Worm (Caenorhabditis elegans) whole organism, L2 larva: ENCODE results near the gene T05A10.6.

Source experiments
- C34F6.9 ChIP-seq: fragments of 150-350 bp; optimal IDR thresholded peaks from 2 replicates; lab custom pipeline; 2014; ENCODE audit warnings: missing biosample characterization, missing genetic modification characterization
- F13H6.1 ChIP-seq: sonication (generic microtip); optimal IDR thresholded peaks from 2 replicates; lab custom pipeline; 2016; ENCODE audit warnings: missing genetic modification characterization, missing compliant biosample characterization
- R02D3.7 ChIP-seq: fragments of 150-350 bp; optimal IDR thresholded peaks from 2 replicates; lab custom pipeline; 2014; ENCODE audit warnings: missing biosample characterization, missing genetic modification characterization
- Y55F3AM.14 ChIP-seq: fragments of 200-800 bp; sonication (Bioruptor generic); optimal IDR thresholded peaks from 2 replicates; lab custom pipeline; 2018; ENCODE audit warnings: mild to moderate bottlenecking, missing genetic modification characterization, missing compliant biosample characterization
- alr-1 ChIP-seq: fragments of 150-350 bp; optimal IDR thresholded peaks from 2 replicates; lab custom pipeline; 2014; ENCODE audit warnings: missing biosample characterization, missing genetic modification characterization
- aly-2 ChIP-seq: fragments of 150-350 bp; optimal IDR thresholded peaks from 2 replicates; lab custom pipeline; 2014; ENCODE audit warnings: missing biosample characterization, missing genetic modification characterization
- ama-1 ChIP-seq: fragments of 150-350 bp; optimal IDR thresholded peaks from 2 replicates; lab custom pipeline; 2018; ENCODE audit warnings: inconsistent platforms
- blmp-1 ChIP-seq: sonication (generic microtip); optimal IDR thresholded peaks from 2 replicates; lab custom pipeline; 2017; ENCODE audit warnings: missing genetic modification characterization, mild to moderate bottlenecking, missing compliant biosample characterization, antibody characterized with exemption, moderate library complexity; ENCODE audit not compliant: insufficient read depth
- ceh-16 ChIP-seq: fragments of 150-350 bp; optimal IDR thresholded peaks from 2 replicates; lab custom pipeline; 2014; ENCODE audit warnings: missing biosample characterization, missing genetic modification characterization
- ceh-82 ChIP-seq: fragments of 150-350 bp; optimal IDR thresholded peaks from 2 replicates; lab custom pipeline; 2014; ENCODE audit warnings: missing biosample characterization, missing genetic modification characterization
- crh-2 ChIP-seq: sonication (generic microtip); optimal IDR thresholded peaks from 2 replicates; lab custom pipeline; 2017; ENCODE audit warnings: missing biosample characterization, missing genetic modification characterization
- dmd-4 ChIP-seq: sonication (generic microtip); optimal IDR thresholded peaks from 2 replicates; lab custom pipeline; 2017; ENCODE audit warnings: missing biosample characterization, missing genetic modification characterization
- egl-27 ChIP-seq: sonication (generic microtip); optimal IDR thresholded peaks from 3 replicates; lab custom pipeline; 2017; ENCODE audit warnings: missing biosample characterization, missing genetic modification reagents, missing genetic modification characterization
- elt-1 ChIP-seq: fragments of 150-350 bp; optimal IDR thresholded peaks from 2 replicates; lab custom pipeline; 2014; ENCODE audit warnings: missing biosample characterization, missing genetic modification characterization
- elt-3 ChIP-seq: sonication (generic microtip); optimal IDR thresholded peaks from 2 replicates; lab custom pipeline; 2017; ENCODE audit warnings: missing biosample characterization, missing genetic modification characterization
- gmeb-1 ChIP-seq: fragments of 150-350 bp; optimal IDR thresholded peaks from 2 replicates; lab custom pipeline; 2014; ENCODE audit warnings: missing biosample characterization, missing genetic modification characterization
- lin-11 ChIP-seq: fragments of 150-350 bp; sonication (generic microtip); optimal IDR thresholded peaks from 2 replicates; lab custom pipeline; 2014; ENCODE audit warnings: missing biosample characterization, missing genetic modification characterization, inconsistent platforms, mixed read lengths
- lin-13 ChIP-seq: fragments of 150-350 bp; optimal IDR thresholded peaks from 2 replicates; lab custom pipeline; 2014; ENCODE audit warnings: missing biosample characterization, missing genetic modification reagents, missing genetic modification characterization
- lin-39 ChIP-seq: fragments of 150-350 bp; optimal IDR thresholded peaks from 2 replicates; lab custom pipeline; 2014; ENCODE audit warnings: missing biosample characterization, missing genetic modification reagents, missing genetic modification characterization
- mab-5 ChIP-seq: fragments of 150-350 bp; optimal IDR thresholded peaks from 2 replicates; lab custom pipeline; 2014; ENCODE audit warnings: missing biosample characterization, missing genetic modification characterization
- nhr-12 ChIP-seq: fragments of 150-350 bp; optimal IDR thresholded peaks from 2 replicates; lab custom pipeline; 2014; ENCODE audit warnings: missing biosample characterization, missing genetic modification characterization
- nhr-129 ChIP-seq: fragments of 150-350 bp; optimal IDR thresholded peaks from 2 replicates; lab custom pipeline; 2014; ENCODE audit warnings: missing biosample characterization, missing genetic modification characterization
- nhr-21 ChIP-seq: fragments of 150-350 bp; optimal IDR thresholded peaks from 2 replicates; lab custom pipeline; 2014; ENCODE audit warnings: missing biosample characterization, missing genetic modification characterization
- nhr-23 ChIP-seq: fragments of 150-350 bp; optimal IDR thresholded peaks from 2 replicates; lab custom pipeline; 2014; ENCODE audit warnings: missing biosample characterization, missing genetic modification reagents, missing genetic modification characterization
- nhr-237 ChIP-seq: fragments of 150-350 bp; optimal IDR thresholded peaks from 2 replicates; lab custom pipeline; 2014; ENCODE audit warnings: missing biosample characterization, missing genetic modification characterization
- nhr-25 ChIP-seq: fragments of 150-350 bp; sonication (generic microtip); optimal IDR thresholded peaks from 3 replicates; lab custom pipeline; 2014; ENCODE audit warnings: missing biosample characterization, missing genetic modification characterization
- nhr-6 ChIP-seq: fragments of 150-350 bp; optimal IDR thresholded peaks from 2 replicates; lab custom pipeline; 2014; ENCODE audit warnings: missing biosample characterization, missing genetic modification characterization
- nhr-77 ChIP-seq: fragments of 150-350 bp; optimal IDR thresholded peaks from 2 replicates; lab custom pipeline; 2014; ENCODE audit warnings: missing biosample characterization, missing genetic modification characterization
- peb-1 ChIP-seq: fragments of 150-350 bp; optimal IDR thresholded peaks from 2 replicates; lab custom pipeline; 2014; ENCODE audit warnings: missing biosample characterization, missing genetic modification characterization
- sem-4 ChIP-seq: fragments of 150-350 bp; optimal IDR thresholded peaks from 2 replicates; lab custom pipeline; 2014; ENCODE audit warnings: missing biosample characterization, missing genetic modification reagents, missing genetic modification characterization
- skn-1 ChIP-seq: sonication (generic microtip); optimal IDR thresholded peaks from 2 replicates; lab custom pipeline; 2017; ENCODE audit warnings: missing biosample characterization, missing genetic modification characterization
- sma-3 ChIP-seq: sonication (generic microtip); optimal IDR thresholded peaks from 2 replicates; lab custom pipeline; 2016; ENCODE audit warnings: missing genetic modification reagents, missing genetic modification characterization, missing compliant biosample characterization
- sma-9 ChIP-seq, 2 experiments: fragments of 150-350 bp in 1 of 2; sonication (generic microtip) in 1 of 2; optimal IDR thresholded peaks; 2 replicates each; lab custom pipeline; 2014 to 2016; ENCODE audit warnings: missing genetic modification characterization in 2 of 2, mild to moderate bottlenecking in 1 of 2, missing biosample characterization in 1 of 2, missing compliant biosample characterization in 1 of 2, missing genetic modification reagents in 1 of 2, moderate library complexity in 1 of 2
- snpc-4 ChIP-seq: fragments of 150-350 bp; optimal IDR thresholded peaks from 2 replicates; lab custom pipeline; 2014; ENCODE audit warnings: missing biosample characterization, missing genetic modification characterization
- unc-39 ChIP-seq: fragments of 150-350 bp; optimal IDR thresholded peaks from 2 replicates; lab custom pipeline; 2014; ENCODE audit warnings: missing biosample characterization, missing genetic modification characterization
- unc-55 ChIP-seq: fragments of 150-350 bp; sonication (generic microtip); optimal IDR thresholded peaks from 3 replicates; lab custom pipeline; 2014; ENCODE audit warnings: missing biosample characterization, missing genetic modification reagents, missing genetic modification characterization
- zag-1 ChIP-seq: fragments of 150-350 bp; optimal IDR thresholded peaks from 2 replicates; lab custom pipeline; 2014; ENCODE audit warnings: missing biosample characterization, missing genetic modification characterization
- ztf-11 ChIP-seq: sonication (generic microtip); optimal IDR thresholded peaks from 2 replicates; lab custom pipeline; 2017; ENCODE audit warnings: missing biosample characterization, missing genetic modification characterization
- ztf-4 ChIP-seq: fragments of 150-350 bp; optimal IDR thresholded peaks from 2 replicates; lab custom pipeline; 2014; ENCODE audit warnings: missing biosample characterization, missing genetic modification characterization

The T05A10.6 gene

ce11 chrX:10770988-10771496 lies 23.5 kb downstream of the T05A10.6 start (continued):
- TF ChIP-seq skn-1 (tag; lab: Kevin White, UChicago): no peak
- no peak for TF ChIP-seq peb-1 (tag; lab: Kevin White, UChicago)
- no peak for TF ChIP-seq unc-39
- TF ChIP-seq mab-5: peak; percentile 87

DNA sequence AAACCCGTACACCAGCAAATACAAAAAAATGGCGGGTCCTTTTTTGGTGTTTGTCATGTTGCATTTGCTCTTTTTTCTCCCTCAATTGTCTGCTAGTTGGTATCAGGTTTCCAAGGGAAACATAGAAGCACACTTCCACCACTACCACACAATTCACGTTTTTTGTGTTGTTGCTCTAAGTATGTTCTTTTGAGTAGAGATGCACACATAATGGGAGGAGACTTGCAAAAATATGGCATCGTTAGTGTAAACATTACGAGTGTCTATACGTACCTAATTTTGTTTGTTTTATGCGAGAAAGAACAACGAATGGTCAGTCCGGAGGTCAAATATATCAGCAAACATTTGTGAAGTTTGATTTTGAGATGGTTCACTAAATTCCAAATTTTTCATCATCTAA lies 24.6 kb downstream of the T05A10.6 start:
- TF ChIP-seq nhr-21 (no peak), unc-55 (no peak), peb-1 (tag; lab: Kevin White, UChicago) (no peak), F13H6.1 (peak; percentile 20), sma-9 (GFP tag; optimal IDR thresholded peaks at IDR 0.05; lab: Kevin White, UChicago) (peak; percentile 54), sma-9 (tag; optimal IDR thresholded peaks at IDR 0.05; lab: Kevin White, UChicago) (no peak), R02D3.7 (tag; lab: Kevin White, UChicago) (no peak)

DNA sequence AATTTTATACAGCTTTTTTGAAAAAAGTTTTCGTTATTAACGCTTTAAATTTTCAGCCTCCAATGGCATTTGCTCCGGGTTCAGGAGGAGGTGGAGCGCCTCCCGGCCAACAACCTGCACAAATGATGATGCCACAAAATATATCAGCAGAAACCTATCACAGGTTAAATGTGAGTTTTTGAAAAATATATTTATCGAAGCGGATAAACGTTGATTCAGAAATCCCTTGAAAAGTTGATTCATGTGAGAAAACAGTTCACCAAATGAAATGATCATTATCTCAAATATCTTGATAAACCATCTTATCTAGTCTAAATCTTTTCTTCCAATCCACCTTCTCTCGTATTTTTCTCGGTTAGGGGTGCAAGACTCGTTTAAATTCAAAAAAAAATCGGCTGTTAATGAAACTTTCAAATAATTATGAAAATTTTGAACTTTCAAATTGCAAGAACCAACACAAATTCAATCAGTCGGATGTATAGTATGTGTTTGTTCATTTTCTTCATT lies 25.3 kb downstream of the T05A10.6 start, which contains the start of gene sma-9:
Gene sma-9 (plus strand): TSS at position 51 of the 507 bp plus-strand sequence.
- peak; percentile 84 for TF ChIP-seq elt-1 (tag; lab: Kevin White, UChicago)
- TF ChIP-seq elt-3 (tag; lab: Kevin White, UChicago): no peak
- no peak for TF ChIP-seq lin-11 (tag; lab: Kevin White, UChicago)
- peak; percentile 91 for TF ChIP-seq sma-9 (GFP tag; optimal IDR thresholded peaks at IDR 0.05; lab: Kevin White, UChicago)
- no peak for TF ChIP-seq sma-9 (tag; optimal IDR thresholded peaks at IDR 0.05; lab: Kevin White, UChicago)
- TF ChIP-seq nhr-23 (tag; lab: Kevin White, UChicago): peak; percentile 75
- no peak for TF ChIP-seq sma-3 (GFP tag; lab: Kevin White, UChicago)
- peak; percentile 69 for TF ChIP-seq nhr-25 (tag; lab: Kevin White, UChicago)
- TF ChIP-seq blmp-1 (tag; lab: Kevin White, UChicago): no peak
- TF ChIP-seq ceh-16 (tag; lab: Kevin White, UChicago): peak; percentile 45
- no peak for TF ChIP-seq ceh-82

DNA sequence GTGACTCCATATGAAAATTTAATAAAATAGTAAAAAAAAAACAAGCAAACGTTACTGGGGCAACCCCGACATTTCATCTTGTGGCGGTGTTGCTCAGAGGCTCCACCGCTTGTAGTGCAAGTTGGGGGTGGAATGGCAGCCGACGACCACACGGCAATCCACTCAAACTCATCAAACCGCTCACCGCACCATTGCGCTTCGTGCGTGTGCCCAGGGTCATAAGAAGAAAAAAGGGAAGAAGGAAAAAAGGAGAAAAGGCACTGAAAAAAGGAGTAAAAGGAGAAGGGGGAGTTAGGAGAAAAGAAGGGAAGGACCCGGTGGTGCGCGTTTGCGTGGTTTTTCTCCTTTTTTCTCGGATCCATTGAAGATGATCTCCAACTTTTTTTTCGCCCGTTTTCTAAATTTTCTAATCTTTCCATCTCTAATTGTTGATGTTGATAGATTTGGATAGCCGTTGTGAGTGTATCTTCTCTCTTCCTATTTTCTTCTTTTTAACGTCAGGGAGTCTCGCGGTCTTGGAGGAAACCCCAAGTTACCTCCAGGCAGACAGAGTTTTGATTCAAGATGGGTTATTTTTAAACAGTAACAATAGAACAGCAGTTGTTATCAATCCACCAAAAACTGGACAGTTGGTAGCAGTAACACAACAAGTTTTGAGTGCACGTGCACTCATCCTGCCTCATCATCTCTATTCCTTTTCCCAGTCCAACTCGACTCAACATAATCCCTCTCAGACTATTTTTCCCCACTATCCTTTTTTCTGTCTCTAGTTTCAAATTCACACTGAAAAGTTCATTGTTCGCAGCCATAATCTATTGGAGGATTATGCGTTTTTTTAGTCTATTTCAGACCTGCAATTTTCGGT lies 26.0 kb downstream of the T05A10.6 start:
- TF ChIP-seq egl-27 (tag; lab: Kevin White, UChicago) (peak; percentile 10), nhr-23 (tag; lab: Kevin White, UChicago) (no peak), F13H6.1 (no peak), lin-39 (no peak), peb-1 (tag; lab: Kevin White, UChicago) (no peak), lin-13 (GFP tag; lab: Kevin White, UChicago) (no peak), nhr-129 (tag; lab: Kevin White, UChicago) (peak; percentile 9), lin-11 (tag; lab: Kevin White, UChicago) (no peak), alr-1 (no peak), nhr-6 (no peak), nhr-77 (tag; lab: Kevin White, UChicago) (no peak), sem-4 (tag; lab: Kevin White, UChicago) (peak; percentile 0), zag-1 (tag; lab: Kevin White, UChicago) (peak; percentile 14), C34F6.9 (peak; percentile 13), mab-5 (no peak), sma-9 (GFP tag; optimal IDR thresholded peaks at IDR 0.05; lab: Kevin White, UChicago) (peak; percentile 78), sma-9 (tag; optimal IDR thresholded peaks at IDR 0.05; lab: Kevin White, UChicago) (no peak), snpc-4 (tag; lab: Kevin White, UChicago) (peak; percentile 83), unc-55 (no peak), aly-2 (tag; lab: Kevin White, UChicago) (no peak), ztf-11 (tag; lab: Kevin White, UChicago) (no peak), nhr-12 (tag; lab: Kevin White, UChicago) (no peak), Y55F3AM.14 (GFP tag; lab: Kevin White, UChicago) (no peak), crh-2 (peak; percentile 22), ztf-4 (tag; lab: Kevin White, UChicago) (no peak), ceh-16 (tag; lab: Kevin White, UChicago) (no peak), dmd-4 (tag; lab: Kevin White, UChicago) (no peak), nhr-25 (tag; lab: Kevin White, UChicago) (no peak), gmeb-1 (no peak), R02D3.7 (tag; lab: Kevin White, UChicago) (no peak), blmp-1 (tag; lab: Kevin White, UChicago) (no peak), elt-1 (tag; lab: Kevin White, UChicago) (peak; percentile 28), nhr-237 (tag; lab: Kevin White, UChicago) (no peak), ama-1 (lab: Kevin White, UChicago) (no peak)
